Fruit fly (Drosophila melanogaster): ENCODE results near the gene CG12310.

DNA sequence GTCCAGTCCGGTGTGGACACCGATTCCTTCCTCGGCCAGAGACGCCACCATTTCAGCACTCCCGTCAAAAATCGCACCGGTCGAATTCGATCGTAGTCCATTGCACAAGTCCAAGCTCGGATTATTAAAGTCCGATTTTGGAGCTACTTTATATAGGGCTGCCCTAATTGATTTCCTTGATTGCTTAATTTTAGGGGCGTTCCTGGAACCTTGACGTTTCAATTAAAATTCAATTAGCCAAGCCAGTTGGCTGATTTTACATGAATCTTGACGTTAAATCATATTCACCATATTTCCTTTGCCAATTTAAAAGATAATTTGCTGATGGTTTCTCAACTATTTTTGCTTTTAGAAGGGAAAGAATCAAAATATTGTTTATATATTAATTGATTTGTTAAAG lies 27.7 kb upstream of the CG12310 start, which contains the start of gene Or71a:
- TF ChIP-seq CG34367 (tag; optimal IDR thresholded peaks at IDR 0.05) (no peak), Snoo (tag; optimal IDR thresholded peaks at IDR 0.05) (no peak), CG8159 (tag; optimal IDR thresholded peaks at IDR 0.05) (no peak), gl (tag; optimal IDR thresholded peaks at IDR 0.05) (no peak), CG9948 (tag; optimal IDR thresholded peaks at IDR 0.05) (no peak), Ets98B (GFP tag; IDR thresholded peaks at IDR 0.05) (no peak)
